Worm (Caenorhabditis elegans) whole organism, L4 larva: ENCODE data around the gene bbs-8.
A peak's percentile ranks its signal among the peaks of the same experiment; 100 is the strongest.

Experiments used
- D1046.2 ChIP-seq: fragments of 200-800 bp; sonication (Bioruptor generic); IDR thresholded peaks from 2 replicates; pipeline ENCODE4 v1.3.6; 2022; ENCODE audit warnings: missing genetic modification characterization, missing compliant biosample characterization
- F10B5.3 ChIP-seq: sonication (generic microtip); optimal IDR thresholded peaks from 2 replicates; lab custom pipeline; 2016; ENCODE audit warnings: mild to moderate bottlenecking, missing genetic modification characterization, missing compliant biosample characterization
- F37D6.2 ChIP-seq: sonication (generic microtip); optimal IDR thresholded peaks from 2 replicates; lab custom pipeline; 2016; ENCODE audit warnings: mild to moderate bottlenecking, missing genetic modification characterization, missing compliant biosample characterization
- Y105C5A.15 ChIP-seq: fragments of 200-800 bp; sonication (Bioruptor generic); IDR thresholded peaks from 2 replicates; pipeline ENCODE4 v1.3.6; 2022; ENCODE audit warnings: missing genetic modification characterization, missing compliant biosample characterization
- aha-1 ChIP-seq: fragments of 150-350 bp; peaks from one replicate; lab custom pipeline; 2014; ENCODE audit warnings: missing biosample characterization, missing genetic modification characterization
- ama-1 ChIP-seq: fragments of 150-350 bp; optimal IDR thresholded peaks from 2 replicates; lab custom pipeline; 2014; ENCODE audit warnings: inconsistent platforms, mixed read lengths
- ceh-28 ChIP-seq: fragments of 150-350 bp; optimal IDR thresholded peaks from 2 replicates; lab custom pipeline; 2014; ENCODE audit warnings: missing biosample characterization, missing genetic modification reagents, missing genetic modification characterization
- ceh-44 ChIP-seq: fragments of 200-800 bp; sonication (Bioruptor generic); IDR thresholded peaks from 2 replicates; pipeline ENCODE4 v1.3.6; 2022; ENCODE audit warnings: missing genetic modification reagents, missing genetic modification characterization, missing compliant biosample characterization
- ces-1 ChIP-seq: fragments of 150-350 bp; sonication (generic microtip); optimal IDR thresholded peaks from 4 replicates; lab custom pipeline; 2014; ENCODE audit warnings: missing biosample characterization, missing genetic modification reagents, missing genetic modification characterization
- daf-16 ChIP-seq, 3 experiments: sonication (generic microtip); optimal IDR thresholded peaks; 2 replicates each; lab custom pipeline; 2016 to 2017; ENCODE audit warnings: missing genetic modification characterization in 3 of 3, missing genetic modification reagents in 3 of 3, mild to moderate bottlenecking in 2 of 3, missing compliant biosample characterization in 2 of 3, missing biosample characterization in 1 of 3, moderate library complexity in 1 of 3
- dmd-6 ChIP-seq: fragments of 200-800 bp; sonication (Bioruptor generic); IDR thresholded peaks from 2 replicates; pipeline ENCODE4 v1.3.6; 2022; ENCODE audit warnings: missing genetic modification reagents, missing genetic modification characterization, missing compliant biosample characterization
- dmd-8 ChIP-seq: fragments of 200-800 bp; sonication (Bioruptor generic); IDR thresholded peaks from 2 replicates; pipeline ENCODE4 v1.3.6; 2022; ENCODE audit warnings: missing genetic modification characterization, missing compliant biosample characterization
- fkh-10 ChIP-seq: fragments of 150-350 bp; optimal IDR thresholded peaks from 2 replicates; lab custom pipeline; 2014; ENCODE audit warnings: missing biosample characterization, missing genetic modification reagents, missing genetic modification characterization
- gei-8 ChIP-seq: fragments of 200-800 bp; sonication (Bioruptor generic); optimal IDR thresholded peaks from 2 replicates; lab custom pipeline; 2018; ENCODE audit warnings: mild to moderate bottlenecking, missing genetic modification characterization, missing compliant biosample characterization
- hif-1 ChIP-seq, 2 experiments: sonication (generic microtip); optimal IDR thresholded peaks; 2 replicates each; lab custom pipeline; 2016 to 2017; ENCODE audit warnings: missing compliant biosample characterization in 2 of 2, missing genetic modification characterization in 2 of 2, missing genetic modification reagents in 2 of 2, missing genotype in 2 of 2, mild to moderate bottlenecking in 1 of 2
- jun-1 ChIP-seq: fragments of 150-350 bp; optimal IDR thresholded peaks from 2 replicates; lab custom pipeline; 2014; ENCODE audit warnings: missing biosample characterization, missing genetic modification reagents, missing genetic modification characterization
- madf-5 ChIP-seq, 2 experiments: fragments of 200-800 bp; sonication (Bioruptor generic); IDR thresholded peaks; 2 replicates each; pipeline ENCODE4 v1.3.6; 2022; ENCODE audit warnings: missing compliant biosample characterization in 2 of 2, missing genetic modification characterization in 2 of 2
- nhr-11 ChIP-seq: fragments of 150-350 bp; optimal IDR thresholded peaks from 2 replicates; lab custom pipeline; 2014; ENCODE audit warnings: missing biosample characterization, missing genetic modification characterization
- nhr-237 ChIP-seq: sonication (generic microtip); optimal IDR thresholded peaks from 2 replicates; lab custom pipeline; 2017; ENCODE audit warnings: missing biosample characterization, missing genetic modification characterization
- nhr-28 ChIP-seq: fragments of 150-350 bp; optimal IDR thresholded peaks from 2 replicates; lab custom pipeline; 2014; ENCODE audit warnings: missing biosample characterization, missing genetic modification characterization
- nhr-42 ChIP-seq: fragments of 200-800 bp; sonication (Bioruptor generic); IDR thresholded peaks from 2 replicates; pipeline ENCODE4 v1.3.6; 2022; ENCODE audit warnings: missing genetic modification characterization, missing compliant biosample characterization
- nhr-6 ChIP-seq: fragments of 150-350 bp; optimal IDR thresholded peaks from 2 replicates; lab custom pipeline; 2014; ENCODE audit warnings: missing biosample characterization, missing genetic modification characterization
- pha-4 ChIP-seq, 2 experiments: fragments of 150-350 bp in 1 of 2; fragments of 200-800 bp in 1 of 2; sonication (Bioruptor generic) in 1 of 2; IDR thresholded peaks in 1 of 2; optimal IDR thresholded peaks in 1 of 2; 2 replicates each; pipeline versions ENCODE4 v1.3.6 to Lab custom; 2014 to 2022; ENCODE audit warnings: missing genetic modification characterization in 2 of 2, missing genetic modification reagents in 2 of 2, missing biosample characterization in 1 of 2, missing compliant biosample characterization in 1 of 2
- pqm-1 ChIP-seq: sonication (generic microtip); optimal IDR thresholded peaks from 2 replicates; lab custom pipeline; 2017; ENCODE audit warnings: missing biosample characterization, missing genetic modification characterization
- sdz-12 ChIP-seq: fragments of 200-800 bp; sonication (Bioruptor generic); optimal IDR thresholded peaks from 2 replicates; lab custom pipeline; 2018; ENCODE audit warnings: mild to moderate bottlenecking, missing genetic modification characterization, missing compliant biosample characterization
- snpc-1.2 ChIP-seq: fragments of 200-800 bp; sonication (Bioruptor generic); IDR thresholded peaks from 2 replicates; pipeline ENCODE4 v1.3.6; 2022; ENCODE audit warnings: missing genetic modification reagents, missing genetic modification characterization, missing compliant biosample characterization
- tra-1 ChIP-seq: fragments of 200-800 bp; sonication (Bioruptor generic); IDR thresholded peaks from 2 replicates; pipeline ENCODE4 v1.3.6; 2022; ENCODE audit warnings: missing genetic modification reagents, missing genetic modification characterization, missing compliant biosample characterization
- unc-62 ChIP-seq, 3 experiments: fragments of 150-350 bp in 1 of 3; sonication (generic microtip); optimal IDR thresholded peaks in 2 of 3; peaks in 1 of 3; 1 replicate in 1 of 3; 2 replicates in 2 of 3; lab custom pipeline; 2014 to 2017; ENCODE audit warnings: missing biosample characterization in 3 of 3, missing genetic modification characterization in 3 of 3, missing genetic modification reagents in 3 of 3, missing genotype in 1 of 3
- zag-1 ChIP-seq: fragments of 150-350 bp; optimal IDR thresholded peaks from 2 replicates; lab custom pipeline; 2014; ENCODE audit warnings: missing biosample characterization, missing genetic modification characterization
- zfp-3 ChIP-seq: fragments of 200-800 bp; sonication (Bioruptor generic); conservative IDR thresholded peaks from 2 replicates; pipeline ENCODE4 v1.3.6; 2022; ENCODE audit warnings: missing genetic modification reagents, missing genetic modification characterization, missing compliant biosample characterization

Gene bbs-8

DNA sequence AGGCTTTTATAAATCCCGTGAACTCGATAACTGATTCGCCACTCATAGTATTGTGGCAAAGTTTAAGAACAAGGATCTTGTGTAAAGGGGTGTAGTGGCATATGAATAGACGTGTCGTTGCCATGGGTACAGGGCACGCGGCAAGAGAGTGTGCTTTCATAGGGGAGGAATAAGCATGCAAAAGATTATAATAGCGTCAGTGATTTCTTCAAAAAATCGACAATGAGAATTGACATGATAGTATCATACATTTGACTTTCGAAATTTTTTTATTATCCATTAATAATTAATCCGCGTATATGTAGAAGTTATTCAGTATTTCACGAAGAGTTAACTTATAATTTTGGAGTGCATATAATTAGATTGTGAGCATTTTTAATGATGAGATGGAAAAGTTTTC lies at the start of gene bbs-8:
Gene bbs-8, minus strand, starts transcription at position 101 of the 400 bp plus-strand sequence.
- TF ChIP-seq zfp-3 (GFP tag; lab: Robert Waterston, UW) (no peak), D1046.2 (GFP tag; lab: Robert Waterston, UW) (no peak), F37D6.2 (no peak), dmd-8 (GFP tag; lab: Robert Waterston, UW) (no peak), nhr-42 (GFP tag; lab: Robert Waterston, UW) (no peak), ces-1 (GFP tag; lab: Kevin White, UChicago) (no peak), aha-1 (peak; percentile 44)

DNA sequence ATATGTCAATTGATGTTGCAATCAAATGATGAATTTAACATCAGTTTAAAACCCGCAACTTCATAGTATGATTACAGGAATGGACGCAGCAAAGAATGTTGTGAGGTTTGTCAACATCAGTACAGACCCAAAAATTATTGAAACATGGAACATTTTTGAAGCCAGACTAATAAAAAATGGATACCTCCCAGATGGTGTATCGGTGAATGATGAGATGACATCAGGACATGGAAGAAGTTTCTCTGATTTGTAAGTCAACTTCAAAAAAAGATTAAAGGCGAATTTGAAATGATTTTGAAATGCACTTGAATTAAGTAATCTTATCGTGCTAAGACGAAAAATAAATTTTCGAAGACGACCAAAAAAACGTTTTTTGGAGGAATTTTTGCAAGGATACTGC lies 49.0 kb upstream of the bbs-8 start:
- TF ChIP-seq madf-5 (GFP tag; IDR thresholded peaks at IDR 0.05; lab: Robert Waterston, UW) (no peak), unc-62 (GFP tag; optimal IDR thresholded peaks at IDR 0.05 in 1 of 2; lab: Kevin White, UChicago) (peak in 1 of 2 experiments; percentile 37), unc-62 (tag; optimal IDR thresholded peaks at IDR 0.05; lab: Kevin White, UChicago) (no peak), tra-1 (GFP tag; lab: Robert Waterston, UW) (no peak), aha-1 (peak; percentile 65), sdz-12 (GFP tag; lab: Kevin White, UChicago) (no peak), nhr-6 (tag; lab: Kevin White, UChicago) (no peak)

DNA sequence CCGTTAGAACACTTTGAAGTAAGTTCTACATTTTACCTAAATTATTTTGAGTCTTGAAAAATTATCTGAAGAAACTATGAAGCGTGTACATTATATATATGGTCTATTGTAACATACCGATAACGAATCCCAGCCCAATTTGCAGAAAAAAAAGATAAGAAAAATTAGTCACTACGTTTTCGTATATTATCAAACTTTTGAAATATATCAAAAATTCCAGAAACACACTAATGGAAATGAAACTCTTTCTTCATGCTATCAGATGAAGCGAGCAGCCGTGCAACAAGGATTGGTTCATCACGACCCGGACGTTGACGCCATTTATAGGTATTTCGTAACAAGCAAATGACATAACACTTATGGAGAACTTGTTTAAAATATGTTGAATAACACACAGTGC lies 47.0 kb upstream of the bbs-8 start:
- TF ChIP-seq unc-62 (GFP tag; optimal IDR thresholded peaks at IDR 0.05 in 1 of 2; lab: Kevin White, UChicago) (peak in 1 of 2 experiments; percentile 40), unc-62 (tag; optimal IDR thresholded peaks at IDR 0.05; lab: Kevin White, UChicago) (no peak), zag-1 (tag; lab: Kevin White, UChicago) (no peak), gei-8 (GFP tag; lab: Kevin White, UChicago) (no peak), pqm-1 (tag; lab: Kevin White, UChicago) (peak; percentile 89), hif-1 (tag; optimal IDR thresholded peaks at IDR 0.05; lab: Kevin White, UChicago) (no peak), daf-16 (GFP tag; optimal IDR thresholded peaks at IDR 0.05; lab: Kevin White, UChicago) (no peak), daf-16 (tag; optimal IDR thresholded peaks at IDR 0.05; lab: Kevin White, UChicago) (peak; percentile 8), fkh-10 (GFP tag; lab: Kevin White, UChicago) (no peak), ces-1 (GFP tag; lab: Kevin White, UChicago) (no peak), nhr-28 (peak; percentile 61), snpc-1.2 (no peak), ceh-44 (GFP tag; lab: Robert Waterston, UW) (no peak), F10B5.3 (tag; lab: Kevin White, UChicago) (no peak), jun-1 (no peak), ceh-28 (tag; lab: Kevin White, UChicago) (no peak), dmd-6 (GFP tag; lab: Robert Waterston, UW) (peak; percentile 83)

DNA sequence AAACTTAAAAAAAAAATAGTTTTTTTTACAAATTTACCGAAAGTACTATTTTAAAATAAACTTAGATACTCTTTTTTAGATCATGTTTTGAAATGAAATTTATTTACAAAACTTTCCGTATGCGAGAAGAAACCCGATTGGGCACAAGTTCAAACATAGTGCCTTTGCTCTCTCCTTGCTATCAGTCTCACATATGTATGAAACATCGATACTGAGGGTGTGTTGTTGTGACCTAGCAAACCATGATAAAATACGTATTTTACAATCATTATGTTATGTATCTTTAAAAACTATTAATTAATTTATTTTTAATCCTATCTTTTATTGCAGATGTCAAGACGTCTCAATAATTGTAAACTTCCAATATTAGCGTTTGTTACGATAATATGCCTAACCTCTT lies 45.2 kb upstream of the bbs-8 start:
- TF ChIP-seq pqm-1 (tag; lab: Kevin White, UChicago) (peak; percentile 71), nhr-237 (tag; lab: Kevin White, UChicago) (no peak), nhr-11 (no peak), F37D6.2 (no peak), Y105C5A.15 (no peak), daf-16 (GFP tag; optimal IDR thresholded peaks at IDR 0.05; lab: Kevin White, UChicago) (no peak), daf-16 (tag; optimal IDR thresholded peaks at IDR 0.05; lab: Kevin White, UChicago) (peak; percentile 64), pha-4 (GFP tag; IDR thresholded peaks at IDR 0.05; lab: Robert Waterston, UW) (no peak), pha-4 (tag; optimal IDR thresholded peaks at IDR 0.05; lab: Kevin White, UChicago) (no peak), nhr-28 (peak; percentile 73), aha-1 (no peak)

DNA sequence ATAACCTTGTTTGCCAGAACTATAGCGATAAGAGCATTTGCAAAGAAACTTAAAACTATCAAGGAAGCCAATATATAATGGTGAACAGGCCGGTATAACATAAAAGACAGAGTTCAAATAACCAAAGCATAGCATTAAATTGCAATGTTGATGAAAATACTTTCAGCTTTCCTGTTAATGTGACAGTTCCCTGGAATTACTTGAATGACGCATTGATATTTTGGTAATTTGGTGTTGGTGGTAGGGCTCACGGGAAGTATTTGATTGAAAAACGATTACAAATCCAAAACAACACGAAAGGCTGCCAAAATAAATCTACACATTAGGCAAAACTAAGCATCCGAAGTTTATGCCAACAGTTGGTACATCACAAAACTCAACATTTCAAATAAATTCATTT lies 44.1 kb upstream of the bbs-8 start, which contains the start of gene dmsr-16:
Gene dmsr-16, minus strand, starts transcription at position 101 of the 400 bp plus-strand sequence.
- no peak for TF ChIP-seq ama-1 (lab: Kevin White, UChicago)
- TF ChIP-seq unc-62 (GFP tag; optimal IDR thresholded peaks at IDR 0.05 in 1 of 2; lab: Kevin White, UChicago) = peak in 1 of 2 experiments; percentile 34
- no peak for TF ChIP-seq unc-62 (tag; optimal IDR thresholded peaks at IDR 0.05; lab: Kevin White, UChicago)
